Worm (Caenorhabditis elegans): ENCODE measurements around the gene tpst-1.

DNA sequence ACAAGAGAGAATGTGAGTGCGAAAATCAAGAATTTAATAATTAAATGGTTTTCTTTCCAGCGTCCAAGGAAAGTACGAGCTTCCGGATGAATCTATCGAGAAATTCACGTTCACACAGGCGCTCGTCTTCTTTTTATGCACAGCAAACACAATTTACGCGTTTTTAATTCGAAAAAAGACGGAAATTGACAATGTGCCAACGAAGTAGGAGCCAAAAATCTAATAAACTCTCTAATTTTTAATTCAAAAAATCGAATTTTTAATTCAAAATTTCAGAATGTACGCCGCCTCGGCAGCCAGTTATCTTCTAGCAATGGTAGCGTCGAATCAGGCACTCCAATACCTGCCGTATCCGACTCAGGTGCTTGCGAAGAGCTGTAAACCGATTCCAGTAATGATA, 49.6 kb upstream of the tpst-1 start:
- TF ChIP-seq ceh-13 (GFP tag; optimal IDR thresholded peaks at IDR 0.05) (no peak), hmbx-1 (tag; optimal IDR thresholded peaks at IDR 0.05) (no peak), tra-4 (tag; optimal IDR thresholded peaks at IDR 0.05) (no peak), B0310.2 (tag; optimal IDR thresholded peaks at IDR 0.05) (no peak), ama-1 (optimal IDR thresholded peaks at IDR 0.05) (no peak), flt-1 (GFP tag; IDR thresholded peaks at IDR 0.05) (no peak), hmg-4 (GFP tag; optimal IDR thresholded peaks at IDR 0.05) (no peak), hnd-1 (tag; optimal IDR thresholded peaks at IDR 0.05) (no peak), pes-1 (GFP tag; IDR thresholded peaks at IDR 0.05) (no peak), F13C5.2 (tag; optimal IDR thresholded peaks at IDR 0.05) (no peak), tbx-11 (GFP tag; IDR thresholded peaks at IDR 0.05) (no peak), scrt-1 (GFP tag; IDR thresholded peaks at IDR 0.05) (no peak), aly-1 (tag; optimal IDR thresholded peaks at IDR 0.05) (no peak)
